Fruit fly (Drosophila melanogaster): Measurements from ENCODE around the gene HGTX.
A peak's percentile ranks its signal among the peaks of the same experiment; 100 is the strongest.

The HGTX gene

dm6 chr3L:14555052-14555451 is 44.3 kb downstream of the HGTX start (continued):
- TF ChIP-seq Dek (tag; optimal IDR thresholded peaks at IDR 0.05) (no peak), NK7.1 (GFP tag; optimal IDR thresholded peaks at IDR 0.05) (peak; percentile 19), insv (GFP tag; optimal IDR thresholded peaks at IDR 0.05) (peak in 1 of 2 experiments; percentile 29), Usf (GFP tag; optimal IDR thresholded peaks at IDR 0.05) (no peak), Nf-YA (GFP tag; IDR thresholded peaks at IDR 0.05) (0 out of 2 replicates have a peak, but pooled peaks have one; percentile 39), sug (tag; optimal IDR thresholded peaks at IDR 0.05) (peak; percentile 90), pho (GFP tag; optimal IDR thresholded peaks at IDR 0.05) (no peak), CG9817 (tag; optimal IDR thresholded peaks at IDR 0.05) (no peak), chm (GFP tag; IDR thresholded peaks at IDR 0.05) (0 out of 2 replicates have a peak, but pooled peaks have one; percentile 24), CG12155 (GFP tag; optimal IDR thresholded peaks at IDR 0.05) (peak; percentile 11), CrebB (tag; optimal IDR thresholded peaks at IDR 0.05) (peak; percentile 66), ATbp (GFP tag; optimal IDR thresholded peaks at IDR 0.05) (peak; percentile 64), mirr (GFP tag; optimal IDR thresholded peaks at IDR 0.05) (peak; percentile 83), CG3163 (GFP tag; optimal IDR thresholded peaks at IDR 0.05) (no peak), br (optimal IDR thresholded peaks at IDR 0.05) (no peak), CG8359 (GFP tag; optimal IDR thresholded peaks at IDR 0.05; ENCODE audit: borderline replicate concordance) (peak; percentile 62), Kr (GFP tag; optimal IDR thresholded peaks at IDR 0.05) (peak; percentile 63), CG10267 (tag; optimal IDR thresholded peaks at IDR 0.05) (peak; percentile 5), crp (GFP tag; optimal IDR thresholded peaks at IDR 0.05) (no peak), chif (GFP tag; optimal IDR thresholded peaks at IDR 0.05) (no peak), CG16863 (GFP tag; optimal IDR thresholded peaks at IDR 0.05) (peak; percentile 15), dati (GFP tag; IDR thresholded peaks at IDR 0.05) (0 out of 2 replicates have a peak, but pooled peaks have one; percentile 9), BEAF-32 (GFP tag; optimal IDR thresholded peaks at IDR 0.05) (peak; percentile 21), CG14441 (GFP tag; IDR thresholded peaks at IDR 0.05) (peak; percentile 5; the same call in 1 of the 2 replicates), CG17361 (GFP tag; IDR thresholded peaks at IDR 0.05) (0 out of 3 replicates have a peak, but pooled peaks have one; percentile 32), zfh1 (GFP tag; IDR thresholded peaks at IDR 0.05) (peak; percentile 57; the same call in 2 of the 3 replicates), fru (optimal IDR thresholded peaks at IDR 0.05) (no peak), E2f2 (GFP tag; IDR thresholded peaks at IDR 0.05) (no peak), ac (GFP tag; optimal IDR thresholded peaks at IDR 0.05) (peak; percentile 54), Nf-YB (GFP tag; optimal IDR thresholded peaks at IDR 0.05) (peak; percentile 24), NC2β (GFP tag; optimal IDR thresholded peaks at IDR 0.05) (peak; percentile 3), CG13296 (GFP tag; optimal IDR thresholded peaks at IDR 0.05) (peak; percentile 44), Spps (tag; optimal IDR thresholded peaks at IDR 0.05) (no peak), Sin3A (optimal IDR thresholded peaks at IDR 0.05) (no peak), CG10565 (GFP tag; optimal IDR thresholded peaks at IDR 0.05) (no peak), CG32532 (GFP tag; IDR thresholded peaks at IDR 0.05) (no peak; the same call in 1 of the 2 replicates), CG2889 (GFP tag; IDR thresholded peaks at IDR 0.05) (no peak), Drgx (GFP tag; IDR thresholded peaks at IDR 0.05) (no peak), Lhr (GFP tag; optimal IDR thresholded peaks at IDR 0.05) (peak; percentile 19), tna (GFP tag; IDR thresholded peaks at IDR 0.05; ENCODE audit: partially characterized antibody) (no peak), row (GFP tag; IDR thresholded peaks at IDR 0.05) (peak; percentile 36; the same call in 2 of the 3 replicates)

- TF ChIP-seq BtbVII (GFP tag; optimal IDR thresholded peaks at IDR 0.05) = peak; percentile 6
- TF ChIP-seq cwo (GFP tag; optimal IDR thresholded peaks at IDR 0.05) = peak; percentile 94
- TF ChIP-seq ham (GFP tag; IDR thresholded peaks at IDR 0.05) = no peak
- TF ChIP-seq ERR (GFP tag; optimal IDR thresholded peaks at IDR 0.05) = peak; percentile 4
- TF ChIP-seq chinmo (GFP tag; IDR thresholded peaks at IDR 0.05; ENCODE audit: partially characterized antibody) = peak; percentile 87; the same call in 2 of the 4 replicates
- TF ChIP-seq gro (GFP tag; optimal IDR thresholded peaks at IDR 0.05) = peak; percentile 15
- peak; percentile 35 for TF ChIP-seq sens (GFP tag)
- TF ChIP-seq Ets65A (GFP tag) = peak; percentile 3
- TF ChIP-seq CG7987 (GFP tag; optimal IDR thresholded peaks at IDR 0.05) = peak; percentile 83
- TF ChIP-seq exex (tag; optimal IDR thresholded peaks at IDR 0.05) = peak; percentile 81
- peak; percentile 11 for TF ChIP-seq Vsx1 (GFP tag; optimal IDR thresholded peaks at IDR 0.05)
- peak; percentile 23 for TF ChIP-seq CG18599 (GFP tag; optimal IDR thresholded peaks at IDR 0.05)
- peak; percentile 52 for TF ChIP-seq GATAe (GFP tag; conservative IDR thresholded peaks at IDR 0.05)
These were observed 45.4 kb downstream of the HGTX start for dm6 chr3L:14553891-14554303.
